Worm (Caenorhabditis elegans): ENCODE measurements around the gene nkat-3.

nkat-3 gene

DNA sequence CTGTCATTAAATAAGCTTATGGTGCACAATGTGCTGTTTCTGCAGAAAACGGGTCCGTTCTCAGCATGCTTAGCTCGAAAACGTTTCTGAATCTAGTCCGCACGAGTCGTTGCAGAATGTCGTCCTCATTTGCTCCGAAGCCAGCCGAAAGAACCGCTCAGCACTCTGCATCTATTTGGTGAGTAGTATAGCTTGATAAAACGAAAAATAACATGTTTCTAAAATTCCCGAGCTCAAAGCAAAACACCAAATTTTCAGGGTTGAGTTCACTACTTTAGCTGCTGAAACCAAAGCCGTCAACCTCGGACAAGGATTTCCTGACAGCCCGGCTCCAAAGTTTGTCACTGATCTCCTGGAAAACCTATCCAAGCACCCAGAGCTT, at the start of gene nkat-3:
Gene nkat-3 (plus strand): TSS at position 46 of the 382 bp plus-strand sequence.
- TF ChIP-seq tab-1 (GFP tag; IDR thresholded peaks at IDR 0.05) (no peak), med-1 (GFP tag; optimal IDR thresholded peaks at IDR 0.05; ENCODE audit: insufficient read depth) (no peak), klf-2 (GFP tag; conservative IDR thresholded peaks at IDR 0.05) (no peak), ztf-23 (GFP tag; IDR thresholded peaks at IDR 0.05) (no peak), ztf-29 (GFP tag; IDR thresholded peaks at IDR 0.05) (no peak), T22C8.4 (GFP tag; IDR thresholded peaks at IDR 0.05) (no peak), ref-1 (GFP tag; conservative IDR thresholded peaks at IDR 0.05) (no peak), cog-1 (tag; optimal IDR thresholded peaks at IDR 0.05) (no peak), flt-1 (GFP tag; IDR thresholded peaks at IDR 0.05) (no peak)

DNA sequence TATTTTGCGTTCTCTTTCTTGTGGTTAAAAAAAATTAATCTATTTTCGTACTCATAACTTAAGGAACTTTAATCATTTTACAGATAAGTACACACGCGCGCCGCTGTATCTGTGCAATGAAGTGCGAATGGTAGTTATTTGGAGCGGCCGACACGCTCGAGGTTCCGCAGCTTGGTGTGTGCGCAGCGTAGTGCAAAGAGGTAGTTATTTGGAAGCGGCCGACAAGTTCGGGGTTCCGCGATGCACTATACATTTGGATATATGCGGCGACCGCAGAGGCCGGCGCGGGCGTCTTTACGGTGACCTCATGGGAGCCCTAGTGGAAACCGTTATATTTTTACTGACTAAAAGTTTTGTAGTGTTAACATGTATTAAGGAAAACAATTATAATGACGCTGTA, 48.9 kb upstream of the nkat-3 start:
- no peak for TF ChIP-seq T22C8.4 (GFP tag; IDR thresholded peaks at IDR 0.05)
- TF ChIP-seq cog-1 (tag; optimal IDR thresholded peaks at IDR 0.05), result no peak
- TF ChIP-seq ztf-29 (GFP tag; IDR thresholded peaks at IDR 0.05), result no peak

- no peak for TF ChIP-seq med-1 (GFP tag; optimal IDR thresholded peaks at IDR 0.05; ENCODE audit: insufficient read depth)
- no peak for TF ChIP-seq ztf-23 (GFP tag; IDR thresholded peaks at IDR 0.05)
- no peak for TF ChIP-seq cog-1 (tag; optimal IDR thresholded peaks at IDR 0.05)
- TF ChIP-seq tab-1 (GFP tag; IDR thresholded peaks at IDR 0.05), result no peak
- TF ChIP-seq ref-1 (GFP tag; conservative IDR thresholded peaks at IDR 0.05), result no peak
- no peak for TF ChIP-seq ztf-29 (GFP tag; IDR thresholded peaks at IDR 0.05)
- no peak for TF ChIP-seq flt-1 (GFP tag; IDR thresholded peaks at IDR 0.05)
- TF ChIP-seq T22C8.4 (GFP tag; IDR thresholded peaks at IDR 0.05), result no peak
- no peak for TF ChIP-seq klf-2 (GFP tag; conservative IDR thresholded peaks at IDR 0.05)
These were observed 45.8 kb upstream of the nkat-3 start for ce11 chrX:15395723-15396122.

DNA sequence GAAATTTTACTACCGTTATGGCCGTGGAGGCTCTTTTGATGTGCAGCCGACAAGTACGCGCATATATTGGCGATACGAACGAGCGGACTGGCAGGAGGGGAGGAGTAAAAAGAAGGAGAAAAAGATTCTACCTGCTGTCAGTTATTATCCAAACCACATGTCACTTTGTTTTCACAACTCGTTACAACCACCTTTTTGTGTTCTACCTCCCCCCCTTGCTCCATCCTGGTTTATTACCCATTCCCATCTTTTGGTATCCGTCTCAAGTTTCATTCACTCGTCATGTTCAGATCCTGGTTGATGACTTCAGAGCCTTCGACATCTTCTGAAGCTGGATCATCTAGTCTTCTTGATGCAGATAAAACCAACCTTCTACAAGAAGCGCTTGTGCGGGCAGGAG, 33.9 kb upstream of the nkat-3 start, which contains the start of gene psa-3:
Gene psa-3 (plus strand): TSS at position 301 of the 400 bp plus-strand sequence.
- TF ChIP-seq cog-1 (tag; optimal IDR thresholded peaks at IDR 0.05) (no peak), ztf-23 (GFP tag; IDR thresholded peaks at IDR 0.05) (no peak), med-1 (GFP tag; optimal IDR thresholded peaks at IDR 0.05; ENCODE audit: insufficient read depth) (no peak), tab-1 (GFP tag; IDR thresholded peaks at IDR 0.05) (no peak), klf-2 (GFP tag; conservative IDR thresholded peaks at IDR 0.05) (no peak), ztf-29 (GFP tag; IDR thresholded peaks at IDR 0.05) (no peak), T22C8.4 (GFP tag; IDR thresholded peaks at IDR 0.05) (no peak), flt-1 (GFP tag; IDR thresholded peaks at IDR 0.05) (no peak), ref-1 (GFP tag; conservative IDR thresholded peaks at IDR 0.05) (no peak)

- no peak for TF ChIP-seq tab-1 (GFP tag; IDR thresholded peaks at IDR 0.05)
- TF ChIP-seq med-1 (GFP tag; optimal IDR thresholded peaks at IDR 0.05; ENCODE audit: insufficient read depth), result no peak
- no peak for TF ChIP-seq T22C8.4 (GFP tag; IDR thresholded peaks at IDR 0.05)
- no peak for TF ChIP-seq klf-2 (GFP tag; conservative IDR thresholded peaks at IDR 0.05)
- TF ChIP-seq cog-1 (tag; optimal IDR thresholded peaks at IDR 0.05), result no peak
- TF ChIP-seq ztf-29 (GFP tag; IDR thresholded peaks at IDR 0.05), result no peak
- no peak for TF ChIP-seq ref-1 (GFP tag; conservative IDR thresholded peaks at IDR 0.05)
- TF ChIP-seq ztf-23 (GFP tag; IDR thresholded peaks at IDR 0.05), result no peak
- no peak for TF ChIP-seq flt-1 (GFP tag; IDR thresholded peaks at IDR 0.05)
These were observed 33.0 kb upstream of the nkat-3 start for ce11 chrX:15408577-15408976.

DNA sequence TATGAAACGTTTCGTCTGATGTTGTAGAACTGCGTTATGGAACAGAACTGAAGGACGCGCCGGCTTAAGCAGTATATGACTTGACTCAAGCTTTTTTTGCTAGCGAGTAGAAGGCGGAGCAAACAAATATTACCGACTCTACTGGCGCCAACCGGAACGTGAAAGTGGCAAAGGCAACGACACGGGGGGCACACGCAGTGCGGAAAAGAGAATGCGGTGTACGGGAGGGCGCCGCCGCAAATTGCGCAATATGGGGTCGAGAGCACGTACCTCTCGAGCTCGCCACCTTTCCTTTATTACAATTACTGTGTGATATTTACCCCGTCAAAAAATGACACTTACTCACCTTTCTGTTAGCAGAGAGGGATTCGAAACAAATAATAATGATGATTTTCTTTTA, 26.3 kb upstream of the nkat-3 start, which contains the start of gene pqn-36:
Gene pqn-36 (minus strand): TSS at position 268 of the 400 bp plus-strand sequence.
- TF ChIP-seq klf-2 (GFP tag; conservative IDR thresholded peaks at IDR 0.05), result no peak
- no peak for TF ChIP-seq tab-1 (GFP tag; IDR thresholded peaks at IDR 0.05)
- no peak for TF ChIP-seq flt-1 (GFP tag; IDR thresholded peaks at IDR 0.05)
- TF ChIP-seq T22C8.4 (GFP tag; IDR thresholded peaks at IDR 0.05), result no peak
- no peak for TF ChIP-seq cog-1 (tag; optimal IDR thresholded peaks at IDR 0.05)
- no peak for TF ChIP-seq ref-1 (GFP tag; conservative IDR thresholded peaks at IDR 0.05)
- TF ChIP-seq ztf-23 (GFP tag; IDR thresholded peaks at IDR 0.05), result no peak
- no peak for TF ChIP-seq ztf-29 (GFP tag; IDR thresholded peaks at IDR 0.05)
- no peak for TF ChIP-seq med-1 (GFP tag; optimal IDR thresholded peaks at IDR 0.05; ENCODE audit: insufficient read depth)

- TF ChIP-seq ztf-29 (GFP tag; IDR thresholded peaks at IDR 0.05), result no peak
- TF ChIP-seq tab-1 (GFP tag; IDR thresholded peaks at IDR 0.05), result no peak
- TF ChIP-seq klf-2 (GFP tag; conservative IDR thresholded peaks at IDR 0.05), result no peak
These were observed 20.9 kb upstream of the nkat-3 start, which contains the start of gene F39D8.3 for ce11 chrX:15420671-15421070. F39D8.3 (plus strand) TSS chrX:15420971.

DNA sequence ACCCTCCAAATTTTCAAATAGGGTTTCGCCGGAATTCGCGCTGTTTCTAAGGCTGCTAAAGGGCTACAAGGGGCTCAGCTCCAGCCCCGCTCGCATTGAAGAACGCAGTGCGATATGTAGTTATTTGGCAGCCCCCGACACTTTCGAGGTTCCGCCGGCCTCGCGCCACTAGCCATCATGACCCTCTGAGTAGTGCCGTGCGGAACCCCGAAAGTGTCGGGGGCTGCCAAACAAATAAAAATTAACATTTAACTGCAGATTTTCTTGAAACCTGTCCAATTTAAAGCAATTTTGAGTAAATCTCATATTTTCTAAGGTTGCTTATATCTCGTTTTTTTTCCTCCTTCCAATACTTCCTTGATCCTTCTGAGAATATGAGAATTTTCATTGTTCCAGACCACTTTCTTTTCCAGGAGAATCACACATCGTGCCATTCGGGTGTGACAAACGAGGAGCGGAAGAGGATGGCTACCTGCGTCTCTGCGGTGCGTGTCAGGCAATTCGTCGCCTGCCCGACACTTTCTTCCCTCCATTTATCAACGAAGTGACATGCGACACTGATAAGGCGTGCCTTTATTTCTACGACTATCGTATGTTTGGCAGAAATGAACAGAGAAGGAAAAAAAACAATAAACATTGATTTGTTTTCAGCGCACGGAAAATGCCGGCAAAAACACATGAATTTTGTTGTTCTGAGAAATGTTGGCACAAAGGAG, 17.7 kb upstream of the nkat-3 start:
- TF ChIP-seq klf-2 (GFP tag; conservative IDR thresholded peaks at IDR 0.05) (no peak), tab-1 (GFP tag; IDR thresholded peaks at IDR 0.05) (no peak), T22C8.4 (GFP tag; IDR thresholded peaks at IDR 0.05) (no peak), flt-1 (GFP tag; IDR thresholded peaks at IDR 0.05) (no peak), ztf-23 (GFP tag; IDR thresholded peaks at IDR 0.05) (no peak), ztf-29 (GFP tag; IDR thresholded peaks at IDR 0.05) (no peak), cog-1 (tag; optimal IDR thresholded peaks at IDR 0.05) (no peak), ref-1 (GFP tag; conservative IDR thresholded peaks at IDR 0.05) (no peak), med-1 (GFP tag; optimal IDR thresholded peaks at IDR 0.05; ENCODE audit: insufficient read depth) (no peak)

- TF ChIP-seq ref-1 (GFP tag; conservative IDR thresholded peaks at IDR 0.05), result no peak
These were observed 13.6 kb upstream of the nkat-3 start, which contains the start of gene nas-13 for ce11 chrX:15427931-15428330. nas-13 (minus strand) TSS chrX:15428253.

DNA sequence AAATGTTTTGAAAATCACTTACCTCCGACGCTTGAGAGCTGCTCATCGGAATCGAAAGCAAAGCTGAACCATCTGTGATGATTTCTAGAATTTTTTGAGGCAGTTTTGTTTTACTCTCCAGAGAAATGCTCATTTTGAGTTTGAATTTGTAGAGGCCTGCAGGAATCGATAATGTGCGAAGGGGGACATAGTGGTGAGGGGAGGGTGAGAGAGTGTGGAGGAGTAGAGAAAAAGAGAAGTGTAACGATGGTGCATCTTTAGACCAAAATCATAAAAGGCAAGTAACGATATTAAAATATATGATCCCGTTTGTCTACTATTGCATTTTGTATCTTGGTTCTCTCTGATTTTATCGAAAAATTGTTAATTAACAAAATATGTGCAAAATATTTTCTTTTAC, 10.5 kb upstream of the nkat-3 start, which contains the start of gene blos-8:
Gene blos-8 (minus strand): TSS at position 216 of the 400 bp plus-strand sequence.
- TF ChIP-seq T22C8.4 (GFP tag; IDR thresholded peaks at IDR 0.05) (peak; percentile 64; the same call in 1 of the 2 replicates), cog-1 (tag; optimal IDR thresholded peaks at IDR 0.05) (no peak)

All from whole organism, midembryonic.